Worm (Caenorhabditis elegans): Measurements from ENCODE around the gene rnp-3.
A peak's percentile ranks its signal among the peaks of the same experiment; 100 is the strongest.

The rnp-3 gene

ce11 chrIV:4204275-4204674, 30.4 kb downstream of the rnp-3 start, which contains the start of gene pax-2:
TSS of gene pax-2 (minus strand) at chrIV:4204375.
- TF ChIP-seq fkh-2 (tag; optimal IDR thresholded peaks at IDR 0.05) (no peak), ceh-16 (tag; optimal IDR thresholded peaks at IDR 0.05) (no peak), nhr-11 (tag; optimal IDR thresholded peaks at IDR 0.05) (no peak), mdl-1 (tag; optimal IDR thresholded peaks at IDR 0.05) (no peak), unc-62 (GFP tag; optimal IDR thresholded peaks at IDR 0.05) (no peak), hmg-11 (tag; optimal IDR thresholded peaks at IDR 0.05) (no peak), mml-1 (tag; optimal IDR thresholded peaks at IDR 0.05) (no peak), R02D3.7 (tag; optimal IDR thresholded peaks at IDR 0.05) (no peak), ZK546.5 (tag; optimal IDR thresholded peaks at IDR 0.05) (no peak), jun-1 (tag; optimal IDR thresholded peaks at IDR 0.05) (no peak), skn-1 (tag; optimal IDR thresholded peaks at IDR 0.05) (no peak), nhr-25 (tag; optimal IDR thresholded peaks at IDR 0.05) (no peak), nhr-67 (tag; optimal IDR thresholded peaks at IDR 0.05) (no peak), nhr-76 (tag; optimal IDR thresholded peaks at IDR 0.05) (no peak), elt-3 (tag; optimal IDR thresholded peaks at IDR 0.05) (no peak)

DNA sequence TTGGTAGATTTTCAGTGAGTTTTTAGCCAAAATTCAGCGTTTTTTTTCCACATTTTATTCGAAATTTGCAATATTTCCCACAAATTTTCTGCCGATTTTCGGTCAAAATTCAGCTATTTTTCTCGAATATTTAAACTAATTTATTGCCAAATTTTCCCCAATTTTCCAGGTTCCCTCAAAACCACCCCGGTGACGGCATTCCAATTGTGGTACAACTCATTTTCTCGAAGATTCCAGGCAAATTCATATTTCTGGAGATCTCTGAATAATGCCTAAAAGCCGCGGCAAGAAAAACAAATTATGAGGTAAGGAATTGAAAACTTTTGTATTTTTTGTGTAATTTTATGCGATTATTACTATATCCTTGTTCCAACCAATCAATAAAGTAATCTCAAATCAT, 33.2 kb downstream of the rnp-3 start, which contains the start of gene osgn-1:
Gene osgn-1 (plus strand): TSS at position 301 of the 400 bp plus-strand sequence.
- TF ChIP-seq mml-1 (tag; optimal IDR thresholded peaks at IDR 0.05) = no peak

- TF ChIP-seq pha-4 (tag; optimal IDR thresholded peaks at IDR 0.05) (peak; percentile 98), skn-1 (tag; optimal IDR thresholded peaks at IDR 0.05) (no peak)
Observed at ce11 chrIV:4209084-4209483, 35.2 kb downstream of the rnp-3 start.

DNA sequence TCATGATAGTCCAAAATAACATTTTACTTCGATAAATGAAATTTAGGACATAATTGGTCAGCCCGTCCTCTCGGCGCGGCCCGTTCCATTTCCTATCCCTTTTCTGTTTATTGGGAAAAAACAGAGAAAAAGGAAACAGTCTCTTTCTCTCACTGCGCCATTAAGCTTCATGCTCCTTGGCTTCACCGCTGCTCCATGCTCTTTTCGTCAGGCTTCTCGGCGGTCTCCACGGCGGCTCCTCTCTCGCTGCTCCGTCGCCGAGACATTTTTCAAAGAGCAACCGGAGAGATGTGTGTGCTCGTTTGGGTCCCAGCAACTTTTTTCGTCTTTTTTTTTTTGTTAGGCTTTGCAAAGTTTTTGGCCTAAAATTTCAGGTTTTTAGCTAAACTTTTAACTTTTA, 37.0 kb downstream of the rnp-3 start:
- TF ChIP-seq pha-4 (tag; optimal IDR thresholded peaks at IDR 0.05) (no peak), daf-12 (tag; optimal IDR thresholded peaks at IDR 0.05) (no peak), ztf-11 (tag; optimal IDR thresholded peaks at IDR 0.05) (no peak), nhr-25 (tag; optimal IDR thresholded peaks at IDR 0.05) (no peak), lin-15B (tag; optimal IDR thresholded peaks at IDR 0.05) (peak; percentile 15), mml-1 (tag; optimal IDR thresholded peaks at IDR 0.05) (no peak), lin-39 (tag; optimal IDR thresholded peaks at IDR 0.05) (peak; percentile 34), snpc-4 (tag; optimal IDR thresholded peaks at IDR 0.05) (no peak), mdl-1 (tag; optimal IDR thresholded peaks at IDR 0.05) (no peak), nfya-1 (tag; optimal IDR thresholded peaks at IDR 0.05; ENCODE audit: insufficient read depth) (peak; percentile 37), ama-1 (optimal IDR thresholded peaks at IDR 0.05) (no peak)

- TF ChIP-seq pqm-1 (tag; optimal IDR thresholded peaks at IDR 0.05) (peak; percentile 74), elt-2 (tag; optimal IDR thresholded peaks at IDR 0.05) (peak; percentile 83), daf-12 (tag; optimal IDR thresholded peaks at IDR 0.05) (no peak), jun-1 (tag; optimal IDR thresholded peaks at IDR 0.05) (no peak), nhr-25 (tag; optimal IDR thresholded peaks at IDR 0.05) (peak; percentile 7), skn-1 (tag; optimal IDR thresholded peaks at IDR 0.05) (peak; percentile 19), ZK546.5 (tag; optimal IDR thresholded peaks at IDR 0.05) (no peak)
Observed at ce11 chrIV:4212733-4213132, 38.8 kb downstream of the rnp-3 start.

ce11 chrIV:4215349-4215748, 41.5 kb downstream of the rnp-3 start:
- TF ChIP-seq egl-5 (tag; optimal IDR thresholded peaks at IDR 0.05) (peak; percentile 34), mml-1 (tag; optimal IDR thresholded peaks at IDR 0.05) (no peak), nfya-1 (tag; optimal IDR thresholded peaks at IDR 0.05; ENCODE audit: insufficient read depth) (peak; percentile 87), nhr-25 (tag; optimal IDR thresholded peaks at IDR 0.05) (peak; percentile 36), fkh-2 (tag; optimal IDR thresholded peaks at IDR 0.05) (no peak), nhr-11 (tag; optimal IDR thresholded peaks at IDR 0.05) (no peak), nhr-28 (tag; optimal IDR thresholded peaks at IDR 0.05) (no peak), ceh-82 (tag; optimal IDR thresholded peaks at IDR 0.05) (no peak), fkh-10 (GFP tag; optimal IDR thresholded peaks at IDR 0.05) (no peak), lin-15B (tag; optimal IDR thresholded peaks at IDR 0.05) (peak; percentile 48), snpc-4 (tag; optimal IDR thresholded peaks at IDR 0.05) (peak; percentile 38), R02D3.7 (tag; optimal IDR thresholded peaks at IDR 0.05) (peak; percentile 47), mdl-1 (tag; optimal IDR thresholded peaks at IDR 0.05) (peak; percentile 42), jun-1 (tag; optimal IDR thresholded peaks at IDR 0.05) (peak; percentile 57), elt-3 (tag; optimal IDR thresholded peaks at IDR 0.05) (peak in 1 of 3 experiments; percentile 2), nhr-67 (tag; optimal IDR thresholded peaks at IDR 0.05) (no peak), nhr-237 (tag; optimal IDR thresholded peaks at IDR 0.05) (no peak), nhr-23 (tag; optimal IDR thresholded peaks at IDR 0.05) (peak; percentile 30), nhr-43 (tag; optimal IDR thresholded peaks at IDR 0.05; ENCODE audit: poor library complexity, severe bottlenecking) (peak; percentile 78), ztf-4 (tag; optimal IDR thresholded peaks at IDR 0.05) (no peak), nhr-77 (tag; optimal IDR thresholded peaks at IDR 0.05) (no peak), egl-27 (tag; optimal IDR thresholded peaks at IDR 0.05) (no peak), unc-62 (GFP tag; optimal IDR thresholded peaks at IDR 0.05) (no peak), lsy-12 (tag; optimal IDR thresholded peaks at IDR 0.05) (peak; percentile 11), lin-39 (tag; optimal IDR thresholded peaks at IDR 0.05) (peak; percentile 71), elt-1 (tag; optimal IDR thresholded peaks at IDR 0.05) (no peak), ama-1 (optimal IDR thresholded peaks at IDR 0.05) (peak; percentile 86), ceh-28 (tag; optimal IDR thresholded peaks at IDR 0.05) (no peak), eor-1 (tag; optimal IDR thresholded peaks at IDR 0.05) (no peak), skn-1 (tag; optimal IDR thresholded peaks at IDR 0.05) (peak; percentile 100), elt-2 (tag; optimal IDR thresholded peaks at IDR 0.05) (peak; percentile 40), daf-12 (tag; optimal IDR thresholded peaks at IDR 0.05) (no peak), pqm-1 (tag; optimal IDR thresholded peaks at IDR 0.05) (peak; percentile 25), pha-4 (tag; optimal IDR thresholded peaks at IDR 0.05) (peak; percentile 86), hmg-11 (tag; optimal IDR thresholded peaks at IDR 0.05) (peak; percentile 78)
